Fruit fly (Drosophila melanogaster) whole organism, pupa: Measurements from ENCODE around the gene CG4281.

ENCODE experiments used
- CG15710 ChIP-seq: fragments of 200-800 bp; sonication (Bioruptor generic); optimal IDR thresholded peaks from 2 replicates; lab custom pipeline; 2018; ENCODE audit warnings: missing biosample characterization, mild to moderate bottlenecking, missing genetic modification characterization, moderate library complexity
- EcR ChIP-seq: fragments of 200-800 bp; sonication (Bioruptor generic); optimal IDR thresholded peaks from 3 replicates; lab custom pipeline; 2019; ENCODE audit warnings: missing biosample characterization, missing genetic modification characterization, mild to moderate bottlenecking, moderate library complexity, missing genetic modification reagents
- fd96Ca ChIP-seq: fragments of 200-800 bp; sonication (Bioruptor generic); IDR thresholded peaks from 3 replicates; pipeline ENCODE4 v1.3.6; 2022; ENCODE audit warnings: missing biosample characterization, missing genetic modification characterization

dm6 chrX:2096341-2096740 is 31.4 kb upstream of the CG4281 start:
- no peak for TF ChIP-seq EcR
- no peak for TF ChIP-seq fd96Ca (GFP tag; lab: Robert Waterston, UW)
- no peak for TF ChIP-seq CG15710 (tag; lab: Kevin White, UChicago)
